Worm (Caenorhabditis elegans) whole organism, young adult: Measurements from ENCODE around the gene unc-78.

Experiments
- C06A6.2 ChIP-seq: fragments of 200-800 bp; sonication (Bioruptor generic); conservative IDR thresholded peaks from 2 replicates; pipeline ENCODE4 v1.3.6; 2022; ENCODE audit warnings: missing genetic modification characterization, missing compliant biosample characterization
- C17E4.6 ChIP-seq: fragments of 200-800 bp; sonication (Bioruptor generic); IDR thresholded peaks from 2 replicates; pipeline ENCODE4 v1.3.6; 2022; ENCODE audit warnings: missing genetic modification reagents, missing genetic modification characterization, missing compliant biosample characterization
- D2030.7 ChIP-seq: fragments of 200-800 bp; sonication (Bioruptor generic); IDR thresholded peaks from 2 replicates; pipeline ENCODE4 v1.3.6; 2022; ENCODE audit warnings: missing genetic modification reagents, missing genetic modification characterization, missing compliant biosample characterization
- F57A8.1 ChIP-seq: fragments of 200-800 bp; sonication (Bioruptor generic); optimal IDR thresholded peaks from 2 replicates; lab custom pipeline; 2018; ENCODE audit warnings: mild to moderate bottlenecking, missing genetic modification characterization, moderate library complexity, missing compliant biosample characterization
- Y53F4B.3 ChIP-seq: fragments of 200-800 bp; sonication (Bioruptor generic); IDR thresholded peaks from 2 replicates; pipeline ENCODE4 v1.3.6; 2022; ENCODE audit warnings: missing genetic modification reagents, missing genetic modification characterization, missing compliant biosample characterization
- Y53G8AR.9 ChIP-seq: fragments of 200-800 bp; sonication (Bioruptor generic); conservative IDR thresholded peaks from 2 replicates; pipeline ENCODE4 v1.3.6; 2022; ENCODE audit warnings: missing genetic modification reagents, missing genetic modification characterization, missing compliant biosample characterization
- Y95B8A.8 ChIP-seq: fragments of 200-800 bp; sonication (Bioruptor generic); IDR thresholded peaks from 2 replicates; pipeline ENCODE4 v1.3.6; 2022; ENCODE audit warnings: missing genetic modification reagents, missing genetic modification characterization, missing compliant biosample characterization
- ZK185.1 ChIP-seq: sonication (generic microtip); optimal IDR thresholded peaks from 2 replicates; lab custom pipeline; 2016; ENCODE audit warnings: mild to moderate bottlenecking, missing genetic modification characterization, missing compliant biosample characterization; ENCODE audit not compliant: poor library complexity, severe bottlenecking
- ama-1 ChIP-seq, 3 experiments: fragments of 150-350 bp in 1 of 3; sonication (generic microtip) in 2 of 3; optimal IDR thresholded peaks; 2 replicates each; lab custom pipeline; 2014 to 2018; ENCODE audit warnings: missing biosample characterization in 2 of 3, missing genetic modification characterization in 2 of 3, missing genetic modification reagents in 2 of 3
- ccch-3 ChIP-seq: fragments of 200-800 bp; sonication (Bioruptor generic); optimal IDR thresholded peaks from 2 replicates; lab custom pipeline; 2018; ENCODE audit warnings: mild to moderate bottlenecking, missing genetic modification characterization, missing compliant biosample characterization
- ceh-100 ChIP-seq: fragments of 200-800 bp; sonication (Bioruptor generic); IDR thresholded peaks from 2 replicates; pipeline ENCODE4 v1.3.6; 2022; ENCODE audit warnings: missing genetic modification reagents, missing genetic modification characterization, missing compliant biosample characterization
- ceh-27 ChIP-seq: fragments of 200-800 bp; sonication (Bioruptor generic); optimal IDR thresholded peaks from 2 replicates; lab custom pipeline; 2018; ENCODE audit warnings: mild to moderate bottlenecking, missing genetic modification characterization, moderate library complexity, missing compliant biosample characterization
- chd-7 ChIP-seq: sonication (generic microtip); optimal IDR thresholded peaks from 2 replicates; lab custom pipeline; 2016; ENCODE audit warnings: mild to moderate bottlenecking, missing genetic modification characterization, moderate library complexity, missing compliant biosample characterization
- die-1 ChIP-seq: sonication (generic microtip); optimal IDR thresholded peaks from 2 replicates; lab custom pipeline; 2016; ENCODE audit warnings: missing genotype, mild to moderate bottlenecking, missing genetic modification characterization, missing compliant biosample characterization
- dpl-1 ChIP-seq: fragments of 150-350 bp; optimal IDR thresholded peaks from 2 replicates; lab custom pipeline; 2014; ENCODE audit warnings: missing biosample characterization, missing genetic modification reagents, missing genetic modification characterization
- efl-1 ChIP-seq: fragments of 150-350 bp; optimal IDR thresholded peaks from 2 replicates; lab custom pipeline; 2014; ENCODE audit warnings: missing biosample characterization, missing genetic modification reagents, missing genetic modification characterization
- egrh-3 ChIP-seq: fragments of 200-800 bp; sonication (Bioruptor generic); IDR thresholded peaks from 2 replicates; pipeline ENCODE4 v1.3.6; 2022; ENCODE audit warnings: missing genetic modification reagents, missing genetic modification characterization, missing compliant biosample characterization
- ekl-4 ChIP-seq: fragments of 200-800 bp; sonication (Bioruptor generic); IDR thresholded peaks from 2 replicates; pipeline ENCODE4 v1.3.6; 2022; ENCODE audit warnings: missing genetic modification reagents, missing genetic modification characterization, missing compliant biosample characterization
- ets-4 ChIP-seq: fragments of 200-800 bp; sonication (Bioruptor generic); optimal IDR thresholded peaks from 2 replicates; lab custom pipeline; 2018; ENCODE audit warnings: mild to moderate bottlenecking, missing genetic modification characterization, missing compliant biosample characterization
- gei-17 ChIP-seq: fragments of 200-800 bp; sonication (Bioruptor generic); optimal IDR thresholded peaks from 2 replicates; lab custom pipeline; 2018; ENCODE audit warnings: mild to moderate bottlenecking, missing genetic modification characterization, missing compliant biosample characterization
- hlh-12 ChIP-seq: sonication (generic microtip); optimal IDR thresholded peaks from 2 replicates; lab custom pipeline; 2016; ENCODE audit warnings: missing genetic modification characterization, missing compliant biosample characterization
- hlh-26 ChIP-seq: fragments of 200-800 bp; sonication (Bioruptor generic); conservative IDR thresholded peaks from 2 replicates; pipeline ENCODE4 v1.3.6; 2022; ENCODE audit warnings: missing genetic modification reagents, missing genetic modification characterization, missing compliant biosample characterization
- hsf-1 ChIP-seq: fragments of 200-800 bp; sonication (Bioruptor generic); IDR thresholded peaks from 2 replicates; pipeline ENCODE4 v1.3.6; 2022; ENCODE audit warnings: missing genetic modification reagents, missing genetic modification characterization, missing compliant biosample characterization
- lag-1 ChIP-seq: fragments of 200-800 bp; sonication (Bioruptor generic); IDR thresholded peaks from 2 replicates; pipeline ENCODE4 v1.3.6; 2022; ENCODE audit warnings: missing genetic modification reagents, missing genetic modification characterization, missing compliant biosample characterization
- let-526 ChIP-seq: fragments of 200-800 bp; sonication (Bioruptor generic); IDR thresholded peaks from 2 replicates; pipeline ENCODE4 v1.3.6; 2022; ENCODE audit warnings: missing genetic modification reagents, missing genetic modification characterization, missing compliant biosample characterization
- lin-26 ChIP-seq: fragments of 200-800 bp; sonication (Bioruptor generic); IDR thresholded peaks from 2 replicates; pipeline ENCODE4 v1.3.6; 2022; ENCODE audit warnings: missing genetic modification reagents, missing genetic modification characterization, missing compliant biosample characterization
- lin-35 ChIP-seq, 3 experiments: fragments of 150-350 bp in 2 of 3; sonication (generic microtip) in 1 of 3; optimal IDR thresholded peaks; 2 replicates each; lab custom pipeline; 2014 to 2018; ENCODE audit warnings: missing biosample characterization in 3 of 3, missing genetic modification characterization in 3 of 3, missing genetic modification reagents in 3 of 3
- madf-3 ChIP-seq: fragments of 200-800 bp; sonication (Bioruptor generic); IDR thresholded peaks from 2 replicates; pipeline ENCODE4 v1.3.6; 2022; ENCODE audit warnings: missing genetic modification reagents, missing genetic modification characterization, missing compliant biosample characterization
- mcd-1 ChIP-seq: fragments of 200-800 bp; sonication (Bioruptor generic); IDR thresholded peaks from 2 replicates; pipeline ENCODE4 v1.3.6; 2022; ENCODE audit warnings: missing genetic modification reagents, missing genetic modification characterization, missing compliant biosample characterization
- mel-28 ChIP-seq: sonication (generic microtip); optimal IDR thresholded peaks from 2 replicates; lab custom pipeline; 2016; ENCODE audit warnings: borderline replicate concordance, mild to moderate bottlenecking, missing genetic modification characterization, missing compliant biosample characterization
- nfya-2 ChIP-seq: fragments of 200-800 bp; sonication (Bioruptor generic); IDR thresholded peaks from 2 replicates; pipeline ENCODE4 v1.3.6; 2022; ENCODE audit warnings: missing genetic modification reagents, missing genetic modification characterization, missing compliant biosample characterization
- nhr-120 ChIP-seq: fragments of 200-800 bp; sonication (Bioruptor generic); IDR thresholded peaks from 2 replicates; pipeline ENCODE4 v1.3.6; 2022; ENCODE audit warnings: missing genetic modification characterization, missing compliant biosample characterization
- nhr-179 ChIP-seq: sonication (generic microtip); optimal IDR thresholded peaks from 2 replicates; lab custom pipeline; 2016; ENCODE audit warnings: mild to moderate bottlenecking, missing genetic modification characterization, missing compliant biosample characterization
- nhr-27 ChIP-seq: fragments of 200-800 bp; sonication (Bioruptor generic); optimal IDR thresholded peaks from 2 replicates; lab custom pipeline; 2018; ENCODE audit warnings: mild to moderate bottlenecking, missing genetic modification characterization, moderate library complexity, missing compliant biosample characterization
- nhr-90 ChIP-seq: sonication (generic microtip); optimal IDR thresholded peaks from 2 replicates; lab custom pipeline; 2016; ENCODE audit warnings: missing genotype, mild to moderate bottlenecking, missing genetic modification characterization, missing compliant biosample characterization
- rec-8 ChIP-seq, 2 experiments: sonication (generic microtip); optimal IDR thresholded peaks; 2 replicates each; lab custom pipeline; 2016; ENCODE audit warnings: mild to moderate bottlenecking in 2 of 2, missing genetic modification characterization in 2 of 2, missing genetic modification reagents in 2 of 2, missing genotype in 2 of 2, missing biosample characterization in 1 of 2, missing compliant biosample characterization in 1 of 2, moderate library complexity in 1 of 2
- sdz-38 ChIP-seq: sonication (generic microtip); optimal IDR thresholded peaks from 2 replicates; lab custom pipeline; 2016; ENCODE audit warnings: missing genotype, missing genetic modification characterization, missing compliant biosample characterization
- xnd-1 ChIP-seq: sonication (generic microtip); optimal IDR thresholded peaks from 2 replicates; lab custom pipeline; 2016; ENCODE audit warnings: missing genotype, missing genetic modification reagents, missing genetic modification characterization, missing compliant biosample characterization
- ztf-26 ChIP-seq: sonication (generic microtip); optimal IDR thresholded peaks from 2 replicates; lab custom pipeline; 2017; ENCODE audit warnings: missing genetic modification characterization, missing compliant biosample characterization
- ztf-6 ChIP-seq: fragments of 200-800 bp; sonication (Bioruptor generic); IDR thresholded peaks from 2 replicates; pipeline ENCODE4 v1.3.6; 2022; ENCODE audit warnings: missing genetic modification reagents, missing genetic modification characterization, missing compliant biosample characterization

The unc-78 gene

ce11 chrX:3393562-3393961 is 17.9 kb downstream of the unc-78 start, which contains the start of gene slcf-2:
Gene slcf-2, plus strand, starts transcription at chrX:3393862.
- TF ChIP-seq nfya-2 (GFP tag; lab: Robert Waterston, UW) (no peak), nhr-120 (GFP tag; lab: Robert Waterston, UW) (no peak), let-526 (no peak), ztf-26 (tag; lab: Kevin White, UChicago) (no peak), nhr-90 (no peak), sdz-38 (tag; lab: Kevin White, UChicago) (no peak), hsf-1 (GFP tag; lab: Robert Waterston, UW) (no peak), hlh-12 (tag; lab: Kevin White, UChicago) (no peak), die-1 (tag; lab: Kevin White, UChicago) (no peak), rec-8 (tag; optimal IDR thresholded peaks at IDR 0.05; lab: Kevin White, UChicago) (no peak)

ce11 chrX:3385362-3385761 is 26.1 kb downstream of the unc-78 start, which contains the start of gene acp-1:
Gene acp-1, minus strand, starts transcription at chrX:3385462.
- TF ChIP-seq ekl-4 (GFP tag; lab: Robert Waterston, UW): no peak
- no peak for TF ChIP-seq dpl-1 (GFP tag; lab: Kevin White, UChicago)
- no peak for TF ChIP-seq ceh-100
- TF ChIP-seq nhr-27: no peak
- no peak for TF ChIP-seq madf-3 (GFP tag; lab: Robert Waterston, UW)
- TF ChIP-seq mcd-1 (GFP tag; lab: Robert Waterston, UW): no peak
- TF ChIP-seq hlh-26 (GFP tag; lab: Robert Waterston, UW): no peak
- no peak for TF ChIP-seq ets-4 (GFP tag; lab: Kevin White, UChicago)
- no peak for TF ChIP-seq Y95B8A.8 (GFP tag; lab: Robert Waterston, UW)
- no peak for TF ChIP-seq ama-1 (optimal IDR thresholded peaks at IDR 0.05; lab: Kevin White, UChicago)
- no peak for TF ChIP-seq ama-1 (GFP tag; optimal IDR thresholded peaks at IDR 0.05; lab: Kevin White, UChicago)
- TF ChIP-seq C17E4.6 (GFP tag; lab: Robert Waterston, UW): no peak
- no peak for TF ChIP-seq Y53G8AR.9 (GFP tag; lab: Robert Waterston, UW)
- no peak for TF ChIP-seq gei-17 (GFP tag; lab: Kevin White, UChicago)
- TF ChIP-seq lin-26 (GFP tag; lab: Robert Waterston, UW): no peak

- TF ChIP-seq Y53G8AR.9 (GFP tag; lab: Robert Waterston, UW): no peak
- no peak for TF ChIP-seq lag-1 (GFP tag; lab: Robert Waterston, UW)
- TF ChIP-seq nfya-2 (GFP tag; lab: Robert Waterston, UW): no peak
- TF ChIP-seq Y53F4B.3 (GFP tag; lab: Robert Waterston, UW): no peak
- TF ChIP-seq F57A8.1 (GFP tag; lab: Kevin White, UChicago): no peak
- TF ChIP-seq lin-35 (GFP tag; optimal IDR thresholded peaks at IDR 0.05; lab: Kevin White, UChicago): no peak
- TF ChIP-seq efl-1 (GFP tag; lab: Kevin White, UChicago): no peak
- TF ChIP-seq C17E4.6 (GFP tag; lab: Robert Waterston, UW): no peak
- no peak for TF ChIP-seq rec-8 (tag; optimal IDR thresholded peaks at IDR 0.05; lab: Kevin White, UChicago)
- no peak for TF ChIP-seq C06A6.2 (GFP tag; lab: Robert Waterston, UW)
- no peak for TF ChIP-seq ZK185.1 (tag; lab: Kevin White, UChicago)
- TF ChIP-seq mel-28 (tag; lab: Kevin White, UChicago): no peak
Observed at ce11 chrX:3380167-3380566, 31.2 kb downstream of the unc-78 start, which contains the start of gene ZK563.7. Gene ZK563.7, plus strand, starts transcription at chrX:3380467.

- TF ChIP-seq ccch-3 (GFP tag; lab: Kevin White, UChicago) (no peak), hlh-26 (GFP tag; lab: Robert Waterston, UW) (no peak), egrh-3 (GFP tag; lab: Robert Waterston, UW) (no peak), chd-7 (tag; lab: Kevin White, UChicago) (no peak), sdz-38 (tag; lab: Kevin White, UChicago) (no peak), xnd-1 (tag; lab: Kevin White, UChicago) (no peak), ztf-6 (GFP tag; lab: Robert Waterston, UW) (no peak), ceh-27 (GFP tag; lab: Kevin White, UChicago) (no peak), D2030.7 (GFP tag; lab: Robert Waterston, UW) (no peak), nhr-179 (tag; lab: Kevin White, UChicago) (no peak)
- TF ChIP-seq, all 124 proteins: peak for 0
Observed at ce11 chrX:3379114-3379513, 32.3 kb downstream of the unc-78 start, which contains the start of gene sorf-1. Gene sorf-1, minus strand, starts transcription at chrX:3379248.
